Worm (Caenorhabditis elegans) whole organism, L1 larva: ENCODE results near the gene gldi-11.

Experiments
- C16A3.4 ChIP-seq: fragments of 150-350 bp; optimal IDR thresholded peaks from 2 replicates; lab custom pipeline; 2014; ENCODE audit warnings: missing biosample characterization, missing genetic modification characterization
- C34B4.2 ChIP-seq: sonication (generic microtip); optimal IDR thresholded peaks from 2 replicates; lab custom pipeline; 2017; ENCODE audit warnings: mild to moderate bottlenecking, missing genetic modification characterization, missing compliant biosample characterization
- Y116A8C.19 ChIP-seq: sonication (generic microtip); optimal IDR thresholded peaks from 2 replicates; lab custom pipeline; 2016; ENCODE audit warnings: missing compliant biosample characterization, missing genetic modification characterization, borderline replicate concordance
- aha-1 ChIP-seq: fragments of 150-350 bp; optimal IDR thresholded peaks from 2 replicates; lab custom pipeline; 2014; ENCODE audit warnings: missing biosample characterization, missing genetic modification characterization
- blmp-1 ChIP-seq: fragments of 150-350 bp; optimal IDR thresholded peaks from 2 replicates; lab custom pipeline; 2014; ENCODE audit warnings: missing biosample characterization, missing genetic modification characterization
- ceh-63 ChIP-seq: fragments of 200-800 bp; sonication (Bioruptor generic); optimal IDR thresholded peaks from 2 replicates; lab custom pipeline; 2018; ENCODE audit warnings: mild to moderate bottlenecking, missing genetic modification characterization, missing compliant biosample characterization
- ceh-88 ChIP-seq: fragments of 200-800 bp; sonication (Bioruptor generic); IDR thresholded peaks from 2 replicates; pipeline ENCODE4 v1.3.6; 2022; ENCODE audit warnings: missing genetic modification characterization, missing compliant biosample characterization
- ceh-90 ChIP-seq: sonication (generic microtip); optimal IDR thresholded peaks from 2 replicates; lab custom pipeline; 2016; ENCODE audit warnings: missing genetic modification characterization, missing compliant biosample characterization
- dpl-1 ChIP-seq, 3 experiments: fragments of 150-350 bp in 2 of 3; sonication (generic microtip) in 1 of 3; optimal IDR thresholded peaks; 2 replicates each; lab custom pipeline; 2014 to 2017; ENCODE audit warnings: missing biosample characterization in 3 of 3, missing genetic modification characterization in 3 of 3, missing genetic modification reagents in 3 of 3
- efl-1 ChIP-seq, 4 experiments: fragments of 150-350 bp; optimal IDR thresholded peaks in 3 of 4; peaks in 1 of 4; 1 replicate in 1 of 4; 2 replicates in 3 of 4; lab custom pipeline; 2014; ENCODE audit warnings: missing biosample characterization in 2 of 4, missing genetic modification characterization in 2 of 4, missing genetic modification reagents in 2 of 4
- elt-2 ChIP-seq: sonication (generic microtip); optimal IDR thresholded peaks from 2 replicates; lab custom pipeline; 2016; ENCODE audit warnings: missing genetic modification characterization, mild to moderate bottlenecking, inconsistent platforms, missing compliant biosample characterization, missing genetic modification reagents
- elt-3 ChIP-seq, 6 experiments: fragments of 150-350 bp in 1 of 6; sonication (generic microtip); optimal IDR thresholded peaks; 2 replicates each; lab custom pipeline; 2017 to 2018; ENCODE audit warnings: missing biosample characterization in 6 of 6, missing genetic modification characterization in 6 of 6, inconsistent platforms in 1 of 6
- ets-5 ChIP-seq: fragments of 200-800 bp; sonication (Bioruptor generic); IDR thresholded peaks from 2 replicates; pipeline ENCODE4 v1.3.6; 2022; ENCODE audit warnings: missing genetic modification characterization, missing compliant biosample characterization
- fkh-10 ChIP-seq: sonication (generic microtip); optimal IDR thresholded peaks from 2 replicates; lab custom pipeline; 2017; ENCODE audit warnings: missing biosample characterization, missing genetic modification reagents, missing genetic modification characterization
- grh-1 ChIP-seq: fragments of 200-800 bp; sonication (Bioruptor generic); IDR thresholded peaks from 2 replicates; pipeline ENCODE4 v1.3.6; 2022; ENCODE audit warnings: missing genetic modification reagents, missing genetic modification characterization, missing compliant biosample characterization
- hlh-17 ChIP-seq: fragments of 200-800 bp; sonication (Bioruptor generic); optimal IDR thresholded peaks from 2 replicates; lab custom pipeline; 2018; ENCODE audit warnings: missing genetic modification characterization, mild to moderate bottlenecking, missing compliant biosample characterization, moderate library complexity, borderline replicate concordance
- hlh-4 ChIP-seq: sonication (generic microtip); optimal IDR thresholded peaks from 2 replicates; lab custom pipeline; 2016; ENCODE audit warnings: mild to moderate bottlenecking, missing genetic modification characterization, missing compliant biosample characterization
- hpl-2 ChIP-seq: fragments of 150-350 bp; optimal IDR thresholded peaks from 2 replicates; lab custom pipeline; 2014; ENCODE audit warnings: missing biosample characterization, missing genetic modification reagents, missing genetic modification characterization
- isw-1 ChIP-seq: fragments of 200-800 bp; sonication (Bioruptor generic); IDR thresholded peaks from 2 replicates; pipeline ENCODE4 v1.3.6; 2022; ENCODE audit warnings: missing genetic modification characterization, missing compliant biosample characterization
- lin-13 ChIP-seq: fragments of 150-350 bp; optimal IDR thresholded peaks from 2 replicates; lab custom pipeline; 2014; ENCODE audit warnings: missing biosample characterization, missing genetic modification reagents, missing genetic modification characterization
- lin-14 ChIP-seq: fragments of 200-800 bp; sonication (Bioruptor generic); optimal IDR thresholded peaks from 2 replicates; lab custom pipeline; 2018; ENCODE audit warnings: mild to moderate bottlenecking, missing genetic modification characterization, moderate library complexity, missing compliant biosample characterization
- lin-15B ChIP-seq: fragments of 150-350 bp; sonication (generic microtip); optimal IDR thresholded peaks from 3 replicates; lab custom pipeline; 2014; ENCODE audit warnings: missing biosample characterization, missing genetic modification characterization
- lin-35 ChIP-seq, 2 experiments: fragments of 150-350 bp; optimal IDR thresholded peaks; 2 replicates each; lab custom pipeline; 2014; ENCODE audit warnings: missing biosample characterization in 2 of 2, missing genetic modification characterization in 2 of 2, missing genetic modification reagents in 2 of 2
- lin-39 ChIP-seq: fragments of 150-350 bp; optimal IDR thresholded peaks from 2 replicates; lab custom pipeline; 2014; ENCODE audit warnings: missing biosample characterization, missing genetic modification reagents, missing genetic modification characterization
- lir-3 ChIP-seq: sonication (generic microtip); optimal IDR thresholded peaks from 2 replicates; lab custom pipeline; 2016; ENCODE audit warnings: mild to moderate bottlenecking, missing genetic modification characterization, moderate library complexity, missing compliant biosample characterization; ENCODE audit not compliant: poor library complexity
- lsy-2 ChIP-seq, 2 experiments: fragments of 150-350 bp; optimal IDR thresholded peaks; 2 replicates each; lab custom pipeline; 2014; ENCODE audit warnings: missing biosample characterization in 2 of 2, missing genetic modification characterization in 2 of 2
- mab-9 ChIP-seq: fragments of 200-800 bp; sonication (Bioruptor generic); IDR thresholded peaks from 2 replicates; pipeline ENCODE4 v1.3.6; 2022; ENCODE audit warnings: missing genetic modification reagents, missing genetic modification characterization, missing compliant biosample characterization
- mdl-1 ChIP-seq, 2 experiments: fragments of 150-350 bp; optimal IDR thresholded peaks; 2 replicates each; lab custom pipeline; 2014 to 2017; ENCODE audit warnings: missing biosample characterization in 2 of 2, missing genetic modification characterization in 2 of 2, inconsistent platforms in 1 of 2
- mef-2 ChIP-seq: fragments of 150-350 bp; optimal IDR thresholded peaks from 2 replicates; lab custom pipeline; 2014; ENCODE audit warnings: missing biosample characterization, missing genetic modification characterization
- mep-1 ChIP-seq: fragments of 150-350 bp; optimal IDR thresholded peaks from 2 replicates; lab custom pipeline; 2014; ENCODE audit warnings: missing biosample characterization, missing genetic modification characterization
- nhr-19 ChIP-seq: fragments of 200-800 bp; sonication (Bioruptor generic); conservative IDR thresholded peaks from 2 replicates; pipeline ENCODE4 v1.3.6; 2022; ENCODE audit warnings: missing genetic modification characterization, missing compliant biosample characterization
- nhr-20 ChIP-seq: sonication (generic microtip); optimal IDR thresholded peaks from 2 replicates; lab custom pipeline; 2016; ENCODE audit warnings: mild to moderate bottlenecking, missing genetic modification characterization, missing compliant biosample characterization
- nhr-237 ChIP-seq: fragments of 150-350 bp; optimal IDR thresholded peaks from 2 replicates; lab custom pipeline; 2014; ENCODE audit warnings: missing biosample characterization, missing genetic modification characterization
- nhr-77 ChIP-seq: fragments of 150-350 bp; optimal IDR thresholded peaks from 2 replicates; lab custom pipeline; 2014; ENCODE audit warnings: missing biosample characterization, missing genetic modification characterization
- nhr-85 ChIP-seq: sonication (generic microtip); peaks from one replicate; lab custom pipeline; 2016; ENCODE audit warnings: missing genetic modification characterization, inconsistent platforms, missing compliant biosample characterization
- pax-3 ChIP-seq: fragments of 200-800 bp; sonication (Bioruptor generic); optimal IDR thresholded peaks from 2 replicates; lab custom pipeline; 2018; ENCODE audit warnings: mild to moderate bottlenecking, missing genetic modification characterization, moderate library complexity, missing compliant biosample characterization
- pqm-1 ChIP-seq: sonication (generic microtip); optimal IDR thresholded peaks from 3 replicates; lab custom pipeline; 2017; ENCODE audit warnings: missing biosample characterization, missing genetic modification characterization
- rnt-1 ChIP-seq: sonication (generic microtip); optimal IDR thresholded peaks from 2 replicates; lab custom pipeline; 2016; ENCODE audit warnings: mild to moderate bottlenecking, missing genetic modification characterization, moderate library complexity, missing compliant biosample characterization
- snpc-4 ChIP-seq: fragments of 150-350 bp; optimal IDR thresholded peaks from 2 replicates; lab custom pipeline; 2014; ENCODE audit warnings: missing biosample characterization, missing genetic modification characterization
- snu-23 ChIP-seq: sonication (generic microtip); optimal IDR thresholded peaks from 2 replicates; lab custom pipeline; 2016; ENCODE audit warnings: missing genetic modification characterization, missing compliant biosample characterization
- sup-37 ChIP-seq: fragments of 200-800 bp; sonication (Bioruptor generic); optimal IDR thresholded peaks from 2 replicates; lab custom pipeline; 2018; ENCODE audit warnings: mild to moderate bottlenecking, missing genetic modification characterization, missing compliant biosample characterization
- tbx-2 ChIP-seq: sonication (generic microtip); optimal IDR thresholded peaks from 2 replicates; lab custom pipeline; 2016; ENCODE audit warnings: missing genetic modification characterization, missing compliant biosample characterization
- unc-30 ChIP-seq: sonication (generic microtip); optimal IDR thresholded peaks from 2 replicates; lab custom pipeline; 2017; ENCODE audit warnings: missing biosample characterization, missing genetic modification characterization
- unc-86 ChIP-seq: sonication (generic microtip); optimal IDR thresholded peaks from 2 replicates; lab custom pipeline; 2016; ENCODE audit warnings: missing genetic modification characterization, missing compliant biosample characterization
- unc-98 ChIP-seq: fragments of 200-800 bp; sonication (Bioruptor generic); IDR thresholded peaks from 2 replicates; pipeline ENCODE4 v1.3.6; 2022; ENCODE audit warnings: missing genetic modification characterization, missing compliant biosample characterization
- xbp-1 ChIP-seq: sonication (generic microtip); optimal IDR thresholded peaks from 2 replicates; lab custom pipeline; 2016; ENCODE audit warnings: missing genetic modification characterization, missing compliant biosample characterization
- zag-1 ChIP-seq: fragments of 150-350 bp; optimal IDR thresholded peaks from 2 replicates; lab custom pipeline; 2014; ENCODE audit warnings: missing biosample characterization, missing genetic modification characterization
- ztf-11 ChIP-seq, 2 experiments: sonication (generic microtip); optimal IDR thresholded peaks; 2 replicates each; lab custom pipeline; 2016 to 2017; ENCODE audit warnings: missing genetic modification characterization in 2 of 2, missing biosample characterization in 1 of 2, missing compliant biosample characterization in 1 of 2

Gene gldi-11

ce11 chrII:4960690-4961089 lies 15.1 kb upstream of the gldi-11 start:
- TF ChIP-seq elt-3 (tag; optimal IDR thresholded peaks at IDR 0.05; lab: Kevin White, UChicago) (peak in 1 of 6 experiments; percentile 63), pqm-1 (tag; lab: Kevin White, UChicago) (no peak), pax-3 (tag; lab: Kevin White, UChicago) (no peak), nhr-85 (tag; lab: Kevin White, UChicago) (peak; percentile 74), lin-14 (peak; percentile 45), hlh-4 (tag; lab: Kevin White, UChicago) (no peak), snu-23 (peak; percentile 9), unc-98 (GFP tag; lab: Robert Waterston, UW) (no peak), lin-15B (tag; lab: Kevin White, UChicago) (no peak), nhr-20 (tag; lab: Kevin White, UChicago) (peak; percentile 44), elt-2 (tag; lab: Kevin White, UChicago) (peak; percentile 67), blmp-1 (tag; lab: Kevin White, UChicago) (peak; percentile 31), mef-2 (tag; lab: Kevin White, UChicago) (no peak), lsy-2 (tag; optimal IDR thresholded peaks at IDR 0.05; lab: Kevin White, UChicago) (peak in 1 of 2 experiments; percentile 16)

- TF ChIP-seq lin-14 (peak; percentile 22), nhr-237 (no peak), mef-2 (tag; lab: Kevin White, UChicago) (no peak), pax-3 (tag; lab: Kevin White, UChicago) (no peak), lin-13 (GFP tag; lab: Kevin White, UChicago) (no peak), ets-5 (GFP tag; lab: Robert Waterston, UW) (no peak), lin-39 (no peak), pqm-1 (tag; lab: Kevin White, UChicago) (no peak), C34B4.2 (tag; lab: Kevin White, UChicago) (no peak), ceh-88 (no peak), elt-2 (tag; lab: Kevin White, UChicago) (no peak), elt-3 (tag; optimal IDR thresholded peaks at IDR 0.05; lab: Kevin White, UChicago) (no peak), tbx-2 (tag; lab: Kevin White, UChicago) (no peak), mep-1 (tag; lab: Kevin White, UChicago) (peak; percentile 40), rnt-1 (tag; lab: Kevin White, UChicago) (peak; percentile 13), nhr-19 (GFP tag; lab: Robert Waterston, UW) (no peak), mdl-1 (tag; optimal IDR thresholded peaks at IDR 0.05; lab: Kevin White, UChicago) (no peak), fkh-10 (GFP tag; lab: Kevin White, UChicago) (no peak), hpl-2 (GFP tag; lab: Kevin White, UChicago) (no peak), ceh-63 (no peak), isw-1 (GFP tag; lab: Robert Waterston, UW) (no peak), hlh-4 (tag; lab: Kevin White, UChicago) (no peak), hlh-17 (no peak), xbp-1 (tag; lab: Kevin White, UChicago) (no peak), lsy-2 (tag; optimal IDR thresholded peaks at IDR 0.05; lab: Kevin White, UChicago) (peak; percentile 12 to 46), Y116A8C.19 (tag; lab: Kevin White, UChicago) (no peak), nhr-77 (tag; lab: Kevin White, UChicago) (no peak), ztf-11 (tag; optimal IDR thresholded peaks at IDR 0.05; lab: Kevin White, UChicago) (no peak), ceh-90 (no peak), snpc-4 (tag; lab: Kevin White, UChicago) (no peak), lir-3 (tag; lab: Kevin White, UChicago) (no peak), unc-30 (tag; lab: Kevin White, UChicago) (no peak), lin-15B (tag; lab: Kevin White, UChicago) (peak; percentile 37), nhr-85 (tag; lab: Kevin White, UChicago) (no peak), unc-86 (tag; lab: Kevin White, UChicago) (no peak), lin-35 (GFP tag; optimal IDR thresholded peaks at IDR 0.05; lab: Kevin White, UChicago) (peak; percentile 28 to 71), aha-1 (tag; lab: Kevin White, UChicago) (no peak), nhr-20 (tag; lab: Kevin White, UChicago) (no peak), snu-23 (peak; percentile 12), C16A3.4 (no peak), efl-1 (optimal IDR thresholded peaks at IDR 0.05; lab: Kevin White, UChicago) (peak; percentile 40 to 51), efl-1 (GFP tag; optimal IDR thresholded peaks at IDR 0.05 in 1 of 2; lab: Kevin White, UChicago) (peak; percentile 51 to 55), dpl-1 (GFP tag; optimal IDR thresholded peaks at IDR 0.05; lab: Kevin White, UChicago) (peak in 2 of 3 experiments; percentile 46 to 67), zag-1 (no peak), sup-37 (GFP tag; lab: Kevin White, UChicago) (no peak), grh-1 (GFP tag; lab: Robert Waterston, UW) (no peak), mab-9 (GFP tag; lab: Robert Waterston, UW) (no peak)
Measured at ce11 chrII:4959719-4960118, 14.1 kb upstream of the gldi-11 start, which contains the start of gene ulp-2. TSS of gene ulp-2 (minus strand) at chrII:4959876.
